Worm (Caenorhabditis elegans): ENCODE measurements around the gene srh-264.

The srh-264 gene

ce11 chrV:15415951-15416350 lies 2.0 kb downstream of the srh-264 start, which contains the start of gene srh-265:
srh-265 (plus strand) TSS chrV:15416251.
- TF ChIP-seq che-1 (tag; optimal IDR thresholded peaks at IDR 0.05) (no peak), F13H6.1 (tag; optimal IDR thresholded peaks at IDR 0.05) (no peak), ztf-16 (tag; optimal IDR thresholded peaks at IDR 0.05) (no peak), elt-4 (tag; optimal IDR thresholded peaks at IDR 0.05) (no peak), nfya-1 (tag; optimal IDR thresholded peaks at IDR 0.05) (no peak), K09A11.1 (tag; optimal IDR thresholded peaks at IDR 0.05; ENCODE audit: insufficient read depth) (no peak), rnt-1 (tag; optimal IDR thresholded peaks at IDR 0.05) (no peak), eyg-1 (tag; optimal IDR thresholded peaks at IDR 0.05) (no peak), dmd-4 (tag; optimal IDR thresholded peaks at IDR 0.05; ENCODE audit: borderline replicate concordance) (no peak), hlh-6 (tag; optimal IDR thresholded peaks at IDR 0.05) (no peak), elt-2 (tag; optimal IDR thresholded peaks at IDR 0.05) (no peak), ceh-24 (tag; optimal IDR thresholded peaks at IDR 0.05) (no peak), hlh-30 (tag; optimal IDR thresholded peaks at IDR 0.05; ENCODE audit: insufficient read depth) (no peak), unc-3 (GFP tag; conservative IDR thresholded peaks at IDR 0.05) (no peak), unc-3 (tag; optimal IDR thresholded peaks at IDR 0.05) (no peak), pha-4 (tag; optimal IDR thresholded peaks at IDR 0.05) (no peak), tbx-7 (tag; optimal IDR thresholded peaks at IDR 0.05) (no peak), nhr-232 (tag; optimal IDR thresholded peaks at IDR 0.05) (no peak), dve-1 (tag; optimal IDR thresholded peaks at IDR 0.05) (no peak), tbx-2 (tag; optimal IDR thresholded peaks at IDR 0.05) (no peak)

- TF ChIP-seq sox-4 (tag; optimal IDR thresholded peaks at IDR 0.05) (no peak), Y22D7AL.16 (tag; optimal IDR thresholded peaks at IDR 0.05) (no peak), ceh-9 (tag; optimal IDR thresholded peaks at IDR 0.05) (no peak), sdc-2 (tag; optimal IDR thresholded peaks at IDR 0.05) (no peak), fax-1 (tag; optimal IDR thresholded peaks at IDR 0.05) (no peak)
Measured at ce11 chrV:15417822-15418221, 3.9 kb downstream of the srh-264 start, which contains the start of gene T06E6.10. T06E6.10 (plus strand) TSS chrV:15418122.

DNA sequence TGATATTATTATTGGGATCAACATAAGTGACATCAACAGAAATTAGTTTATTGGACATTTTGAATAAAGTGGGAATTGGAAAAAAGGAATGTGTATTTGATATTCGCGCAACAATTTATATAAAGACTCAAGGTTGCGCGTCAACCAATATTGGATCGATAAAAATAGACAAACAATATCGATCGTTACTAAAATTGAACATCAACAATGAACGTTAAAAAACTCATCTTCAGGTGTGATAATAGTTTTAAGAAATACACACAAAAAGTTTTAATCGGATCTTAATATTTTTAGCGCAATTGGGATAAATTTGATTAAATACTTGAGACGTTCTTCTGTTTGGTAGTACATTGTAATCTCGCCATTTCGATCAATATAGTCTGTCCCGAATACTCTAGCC lies 9.7 kb downstream of the srh-264 start, which contains the start of gene fbxa-104:
Gene fbxa-104 (minus strand): TSS at position 83 of the 400 bp plus-strand sequence.
- TF ChIP-seq syd-9 (tag; optimal IDR thresholded peaks at IDR 0.05): no peak
- TF ChIP-seq fax-1 (tag; optimal IDR thresholded peaks at IDR 0.05): no peak
- no peak for TF ChIP-seq unc-55 (GFP tag; optimal IDR thresholded peaks at IDR 0.05)
- TF ChIP-seq ceh-2 (tag; optimal IDR thresholded peaks at IDR 0.05): no peak
- TF ChIP-seq pag-3 (tag; optimal IDR thresholded peaks at IDR 0.05; ENCODE audit: borderline replicate concordance): no peak
- no peak for TF ChIP-seq ceh-9 (tag; optimal IDR thresholded peaks at IDR 0.05)
- no peak for TF ChIP-seq madf-2 (tag; optimal IDR thresholded peaks at IDR 0.05)
- TF ChIP-seq dmd-4 (tag; optimal IDR thresholded peaks at IDR 0.05; ENCODE audit: borderline replicate concordance): no peak
- TF ChIP-seq unc-42 (tag; optimal IDR thresholded peaks at IDR 0.05): no peak

DNA sequence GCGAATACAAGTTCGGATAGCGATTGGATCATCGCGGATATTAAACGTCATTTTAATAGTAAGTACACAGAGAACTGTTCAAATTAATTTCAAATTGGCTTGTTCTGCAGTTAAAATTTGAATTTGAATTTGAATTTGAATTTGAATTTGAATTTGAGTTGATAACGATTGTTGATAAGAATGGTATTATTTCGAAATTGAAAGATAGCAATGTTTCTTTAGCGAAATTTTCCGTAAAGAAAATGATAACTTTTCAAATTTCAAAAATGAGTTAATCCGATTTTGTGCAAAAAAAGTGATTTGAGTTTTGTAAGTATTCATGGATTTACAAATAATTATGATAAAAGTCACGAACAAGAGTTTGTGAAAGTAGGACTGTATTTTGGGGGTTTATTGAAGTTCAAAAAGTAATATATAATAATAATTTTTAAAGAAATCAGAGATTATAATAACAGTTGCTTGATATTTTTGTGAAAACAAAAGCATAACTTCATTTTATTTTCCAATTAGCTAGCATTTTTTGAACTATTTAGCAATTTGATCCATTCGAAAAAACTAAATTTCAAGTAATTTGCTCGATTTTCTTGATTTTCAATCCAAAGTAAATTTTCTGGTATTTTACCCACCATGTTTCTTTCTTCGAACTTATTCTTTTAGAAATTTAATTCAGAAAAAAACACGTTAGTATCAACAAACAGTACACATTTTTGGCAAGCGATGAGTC lies 11.6 kb downstream of the srh-264 start, which contains the start of gene Y36E3A.2:
Gene Y36E3A.2 (plus strand): TSS at position 674 of the 724 bp plus-strand sequence.
- TF ChIP-seq sox-4 (tag; optimal IDR thresholded peaks at IDR 0.05) (no peak), ahr-1 (tag; optimal IDR thresholded peaks at IDR 0.05) (no peak), hlh-15 (tag; optimal IDR thresholded peaks at IDR 0.05) (no peak), ceh-18 (tag; optimal IDR thresholded peaks at IDR 0.05) (no peak), K02D7.2 (tag; optimal IDR thresholded peaks at IDR 0.05) (no peak), gmeb-2 (tag; optimal IDR thresholded peaks at IDR 0.05) (no peak), fkh-10 (GFP tag; optimal IDR thresholded peaks at IDR 0.05) (no peak), unc-55 (GFP tag; optimal IDR thresholded peaks at IDR 0.05) (no peak), odd-2 (tag; optimal IDR thresholded peaks at IDR 0.05) (no peak), ceh-30 (tag; optimal IDR thresholded peaks at IDR 0.05) (no peak), ets-4 (tag; optimal IDR thresholded peaks at IDR 0.05) (no peak), dmd-4 (tag; optimal IDR thresholded peaks at IDR 0.05; ENCODE audit: borderline replicate concordance) (no peak)

All from whole organism, late embryonic.